Worm (Caenorhabditis elegans): ENCODE results near the gene gba-3.

The gba-3 gene

DNA sequence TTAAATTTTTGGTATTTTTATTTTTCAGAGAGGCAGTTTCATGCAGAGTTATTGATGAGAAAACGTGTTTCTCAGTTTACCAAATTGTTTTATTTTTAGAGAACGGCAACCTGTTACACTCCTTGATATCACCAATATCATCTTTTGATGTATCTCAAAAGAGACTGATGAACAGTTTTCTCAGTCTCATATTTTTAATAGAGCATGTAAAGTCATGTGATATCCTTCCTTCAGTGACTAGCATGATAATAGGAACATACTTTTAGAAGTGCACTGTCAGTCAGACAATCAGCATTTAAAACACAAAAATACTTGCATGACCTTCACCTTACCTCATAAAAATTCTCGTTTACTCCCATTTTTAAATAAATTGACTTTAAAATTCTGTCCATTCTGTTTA is 30.6 kb upstream of the gba-3 start, which contains the start of gene F11E6.11:
TSS of gene F11E6.11 (plus strand) at position 325 of the 400 bp plus-strand sequence.
- no peak for TF ChIP-seq elt-1 (tag; optimal IDR thresholded peaks at IDR 0.05; ENCODE audit: borderline replicate concordance, insufficient read depth)
- TF ChIP-seq sem-2 (GFP tag; optimal IDR thresholded peaks at IDR 0.05) = no peak
- TF ChIP-seq nhr-237 (tag; optimal IDR thresholded peaks at IDR 0.05) = no peak
- no peak for TF ChIP-seq sptf-1 (tag; optimal IDR thresholded peaks at IDR 0.05)
- TF ChIP-seq elt-3 (tag; optimal IDR thresholded peaks at IDR 0.05) = no peak
- no peak for TF ChIP-seq snpc-4 (tag; optimal IDR thresholded peaks at IDR 0.05)
- no peak for TF ChIP-seq ceh-83 (GFP tag; optimal IDR thresholded peaks at IDR 0.05)

DNA sequence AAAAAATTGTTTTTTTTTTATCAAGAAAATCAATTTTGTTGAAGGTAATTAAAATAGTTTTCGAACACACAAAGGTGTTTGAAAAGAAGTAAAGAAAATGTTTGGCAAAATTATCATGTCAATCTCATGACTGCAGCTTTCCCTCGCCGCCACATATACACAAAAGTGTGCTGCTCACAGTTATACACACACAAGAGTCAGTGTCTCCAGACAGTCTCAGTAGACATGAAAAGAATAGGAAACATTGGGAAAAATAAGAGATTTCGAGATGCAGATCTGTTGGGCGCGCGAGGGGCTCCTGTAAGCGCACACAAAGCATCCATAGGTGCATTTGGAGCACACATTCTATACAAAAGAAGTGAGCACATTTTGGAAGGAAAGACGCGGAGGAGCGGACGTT is 24.8 kb upstream of the gba-3 start:
- TF ChIP-seq mls-2 (tag; optimal IDR thresholded peaks at IDR 0.05) (no peak), elt-1 (tag; optimal IDR thresholded peaks at IDR 0.05; ENCODE audit: borderline replicate concordance, insufficient read depth) (no peak), cnd-1 (tag; optimal IDR thresholded peaks at IDR 0.05) (no peak), lsy-2 (tag; optimal IDR thresholded peaks at IDR 0.05) (no peak), ham-2 (GFP tag; optimal IDR thresholded peaks at IDR 0.05) (no peak), nhr-28 (tag; optimal IDR thresholded peaks at IDR 0.05) (no peak), drap-1 (GFP tag; optimal IDR thresholded peaks at IDR 0.05) (no peak), hlh-1 (tag; optimal IDR thresholded peaks at IDR 0.05) (no peak), snpc-4 (tag; optimal IDR thresholded peaks at IDR 0.05) (no peak), ceh-83 (GFP tag; optimal IDR thresholded peaks at IDR 0.05) (no peak), nhr-237 (tag; optimal IDR thresholded peaks at IDR 0.05) (no peak), ztf-11 (tag; optimal IDR thresholded peaks at IDR 0.05) (no peak), tbx-8 (GFP tag; optimal IDR thresholded peaks at IDR 0.05) (no peak), unc-62 (GFP tag; optimal IDR thresholded peaks at IDR 0.05) (no peak), ceh-43 (GFP tag; optimal IDR thresholded peaks at IDR 0.05) (no peak), unc-39 (tag; optimal IDR thresholded peaks at IDR 0.05) (no peak), nhr-12 (tag; optimal IDR thresholded peaks at IDR 0.05) (no peak)

- TF ChIP-seq ceh-43 (GFP tag; optimal IDR thresholded peaks at IDR 0.05) (no peak), mls-2 (tag; optimal IDR thresholded peaks at IDR 0.05) (no peak), blmp-1 (tag; optimal IDR thresholded peaks at IDR 0.05) (no peak), unc-62 (GFP tag; optimal IDR thresholded peaks at IDR 0.05) (no peak), unc-39 (tag; optimal IDR thresholded peaks at IDR 0.05) (no peak), sem-2 (GFP tag; optimal IDR thresholded peaks at IDR 0.05) (no peak), elt-1 (tag; optimal IDR thresholded peaks at IDR 0.05; ENCODE audit: borderline replicate concordance, insufficient read depth) (no peak), lin-13 (tag; optimal IDR thresholded peaks at IDR 0.05) (no peak), bed-3 (GFP tag; optimal IDR thresholded peaks at IDR 0.05) (no peak), nhr-237 (tag; optimal IDR thresholded peaks at IDR 0.05) (no peak), cnd-1 (tag; optimal IDR thresholded peaks at IDR 0.05) (no peak), nhr-76 (tag; optimal IDR thresholded peaks at IDR 0.05) (no peak), pha-4 (tag; optimal IDR thresholded peaks at IDR 0.05) (no peak), lsy-2 (tag; optimal IDR thresholded peaks at IDR 0.05) (no peak), mab-5 (tag; optimal IDR thresholded peaks at IDR 0.05) (no peak), nhr-28 (tag; optimal IDR thresholded peaks at IDR 0.05) (no peak), unc-120 (tag; optimal IDR thresholded peaks at IDR 0.05; ENCODE audit: poor library complexity, severe bottlenecking) (no peak), elt-3 (tag; optimal IDR thresholded peaks at IDR 0.05) (no peak)
Observed at ce11 chrIV:17450443-17450842, 22.7 kb upstream of the gba-3 start, which contains the start of gene F11E6.8. TSS of gene F11E6.8 (minus strand) at chrIV:17450543.

ce11 chrIV:17453200-17453599 is 19.9 kb upstream of the gba-3 start:
- TF ChIP-seq flh-1 (GFP tag; optimal IDR thresholded peaks at IDR 0.05) (no peak), ceh-83 (GFP tag; optimal IDR thresholded peaks at IDR 0.05) (no peak), lsy-2 (tag; optimal IDR thresholded peaks at IDR 0.05) (no peak), ham-2 (GFP tag; optimal IDR thresholded peaks at IDR 0.05) (peak; percentile 37), ztf-11 (tag; optimal IDR thresholded peaks at IDR 0.05) (no peak), nhr-237 (tag; optimal IDR thresholded peaks at IDR 0.05) (no peak), blmp-1 (tag; optimal IDR thresholded peaks at IDR 0.05) (peak; percentile 1), M03D4.4 (tag; optimal IDR thresholded peaks at IDR 0.05) (no peak)

- TF ChIP-seq elt-3 (tag; optimal IDR thresholded peaks at IDR 0.05) (no peak), mls-2 (tag; optimal IDR thresholded peaks at IDR 0.05) (no peak), hlh-1 (tag; optimal IDR thresholded peaks at IDR 0.05) (no peak), sptf-1 (tag; optimal IDR thresholded peaks at IDR 0.05) (no peak), nhr-76 (tag; optimal IDR thresholded peaks at IDR 0.05) (no peak), lsy-2 (tag; optimal IDR thresholded peaks at IDR 0.05) (no peak), ceh-39 (tag; optimal IDR thresholded peaks at IDR 0.05) (no peak), sem-2 (GFP tag; optimal IDR thresholded peaks at IDR 0.05) (no peak), bed-3 (GFP tag; optimal IDR thresholded peaks at IDR 0.05) (no peak), lin-13 (tag; optimal IDR thresholded peaks at IDR 0.05) (no peak), snpc-4 (tag; optimal IDR thresholded peaks at IDR 0.05) (no peak), elt-1 (tag; optimal IDR thresholded peaks at IDR 0.05; ENCODE audit: borderline replicate concordance, insufficient read depth) (no peak), nhr-12 (tag; optimal IDR thresholded peaks at IDR 0.05) (no peak), ham-2 (GFP tag; optimal IDR thresholded peaks at IDR 0.05) (no peak), unc-120 (tag; optimal IDR thresholded peaks at IDR 0.05; ENCODE audit: poor library complexity, severe bottlenecking) (no peak), mab-5 (tag; optimal IDR thresholded peaks at IDR 0.05) (no peak)
Observed at ce11 chrIV:17453996-17454395, 19.1 kb upstream of the gba-3 start.

Data from whole organism, mixed stage, embryonic.